Worm (Caenorhabditis elegans): ENCODE data around the gene srt-35.

ce11 chrV:4248359-4248758, 16.1 kb downstream of the srt-35 start:
- TF ChIP-seq dve-1 (tag; optimal IDR thresholded peaks at IDR 0.05) = no peak
- TF ChIP-seq hlh-13 (GFP tag; optimal IDR thresholded peaks at IDR 0.05) = no peak
- no peak for TF ChIP-seq ceh-34 (tag; optimal IDR thresholded peaks at IDR 0.05)
- TF ChIP-seq pha-2 (tag; optimal IDR thresholded peaks at IDR 0.05) = no peak
- TF ChIP-seq ceh-2 (tag; optimal IDR thresholded peaks at IDR 0.05) = no peak

Data from whole organism, late embryonic.